Fruit fly (Drosophila melanogaster) S2 (cell line): Measurements from ENCODE around the gene Best2.

Experiments
- CG8478 ChIP-seq: fragments of >200 bp; optimal IDR thresholded peaks from 2 replicates; lab custom pipeline; 2018
- CTCF ChIP-seq, 2 experiments: fragments of >200 bp; optimal IDR thresholded peaks; 2 replicates each; lab custom pipeline; 2018

DNA sequence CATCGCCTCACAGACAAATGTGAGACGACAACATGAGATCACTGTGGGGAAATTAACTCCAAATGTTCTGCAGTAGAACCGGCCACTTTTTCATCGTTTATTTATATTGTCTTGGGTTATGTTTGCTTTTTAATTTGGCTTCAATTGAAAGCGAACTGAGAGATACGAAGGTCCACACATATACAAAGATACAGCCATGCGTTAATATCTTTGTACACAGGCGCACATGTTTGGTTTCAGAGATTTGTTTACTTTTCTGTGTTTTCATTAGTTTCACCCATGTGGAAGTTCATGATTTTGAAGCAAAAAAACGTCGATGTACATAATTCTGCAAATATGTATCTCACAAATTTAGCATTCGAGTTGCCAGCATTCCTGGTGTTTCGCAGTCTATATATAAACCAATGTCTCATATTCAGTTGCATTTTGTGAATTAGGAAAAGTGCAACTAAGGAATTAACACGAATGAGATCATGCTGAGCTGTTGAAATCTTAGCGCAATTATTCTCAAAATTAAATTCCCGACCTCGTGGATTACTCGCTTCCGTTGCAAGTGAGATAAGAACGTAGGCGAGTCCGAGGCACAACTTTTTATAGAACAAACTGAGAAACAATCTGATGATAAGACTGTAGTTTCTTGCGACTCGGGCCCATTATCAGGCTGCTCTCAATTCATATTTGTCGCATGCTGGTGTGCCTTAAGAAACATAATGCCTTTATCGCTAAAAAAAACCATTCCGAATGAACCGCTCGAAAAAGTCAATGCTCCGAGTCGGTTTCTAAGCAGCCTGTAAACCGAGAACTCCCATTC lies 40.3 kb downstream of the Best2 start:
- TF ChIP-seq CG8478 (lab: Kevin White, UChicago) (no peak), CTCF (optimal IDR thresholded peaks at IDR 0.05; lab: Kevin White, UChicago) (no peak)
